Worm (Caenorhabditis elegans) whole organism, early embryonic: ENCODE data around the gene hda-5.

Experiments used
- B0310.2 ChIP-seq: sonication (generic microtip); optimal IDR thresholded peaks from 2 replicates; lab custom pipeline; 2016; ENCODE audit warnings: mild to moderate bottlenecking, missing genetic modification characterization, missing compliant biosample characterization
- ama-1 ChIP-seq: fragments of 150-350 bp; optimal IDR thresholded peaks from 2 replicates; lab custom pipeline; 2014
- hmbx-1 ChIP-seq: sonication (generic microtip); optimal IDR thresholded peaks from 2 replicates; lab custom pipeline; 2016; ENCODE audit warnings: mild to moderate bottlenecking, missing genetic modification characterization, missing compliant biosample characterization
- pes-1 ChIP-seq: fragments of 200-800 bp; sonication (Bioruptor generic); IDR thresholded peaks from 2 replicates; pipeline ENCODE4 v1.3.6; 2022; ENCODE audit warnings: missing genetic modification reagents, missing genetic modification characterization, missing compliant biosample characterization
- sea-1 ChIP-seq: fragments of 200-800 bp; sonication (Bioruptor generic); conservative IDR thresholded peaks from 2 replicates; pipeline ENCODE4 v1.3.6; 2022; ENCODE audit warnings: missing genetic modification characterization, missing compliant biosample characterization
- tbx-11 ChIP-seq: fragments of 200-800 bp; sonication (Bioruptor generic); IDR thresholded peaks from 2 replicates; pipeline ENCODE4 v1.3.6; 2022; ENCODE audit warnings: missing genetic modification characterization, missing compliant biosample characterization

DNA sequence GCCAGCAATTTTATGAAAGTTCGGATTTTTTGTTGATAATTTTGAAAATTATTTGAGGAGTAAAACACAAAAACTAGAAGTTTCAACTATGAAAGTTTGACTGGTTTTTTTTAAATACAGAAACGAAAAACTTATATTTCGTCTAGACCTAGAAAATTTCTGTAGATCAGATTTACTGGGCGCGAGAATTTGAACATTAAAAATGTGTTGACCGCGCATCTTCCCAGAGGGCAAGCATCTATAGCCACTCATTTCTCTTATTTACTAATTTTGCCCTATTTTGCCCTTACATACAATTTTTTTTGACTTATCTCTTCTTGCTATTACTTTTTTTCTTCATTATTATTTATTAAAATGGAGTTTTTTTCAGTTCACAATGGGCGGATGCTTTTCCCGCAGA is 10.1 kb downstream of the hda-5 start, which contains the start of gene F43G6.10:
- TF ChIP-seq B0310.2 (no peak), hmbx-1 (tag; lab: Kevin White, UChicago) (no peak), pes-1 (no peak), ama-1 (lab: Kevin White, UChicago) (no peak), sea-1 (GFP tag; lab: Robert Waterston, UW) (no peak), tbx-11 (GFP tag; lab: Robert Waterston, UW) (no peak)
